Worm (Caenorhabditis elegans): ENCODE results near the gene K02E7.10.
"Not testable (repeated sequence)": the region's sequence is repeated elsewhere in the genome, so short reads cannot be mapped to it uniquely, and the experiment has no call there.

ce11 chrII:1043932-1044331 is 22.9 kb downstream of the K02E7.10 start, which contains the start of gene fbxb-45:
- TF ChIP-seq dve-1 (tag; optimal IDR thresholded peaks at IDR 0.05; ENCODE audit: insufficient read depth); daf-19 (GFP tag; conservative IDR thresholded peaks at IDR 0.05); unc-39 (tag; optimal IDR thresholded peaks at IDR 0.05); pha-4 (GFP tag; IDR thresholded peaks at IDR 0.05); pha-4 (tag; optimal IDR thresholded peaks at IDR 0.05); egl-27 (tag; optimal IDR thresholded peaks at IDR 0.05): not testable (repeated sequence)

Measured in whole organism, L4 larva.